Worm (Caenorhabditis elegans) whole organism, L3 larva: ENCODE data around the gene F55C9.15.

ENCODE experiments used
- ZK546.5 ChIP-seq: sonication (generic microtip); optimal IDR thresholded peaks from 2 replicates; lab custom pipeline; 2017; ENCODE audit warnings: missing biosample characterization, missing genetic modification characterization
- aly-2 ChIP-seq: fragments of 150-350 bp; optimal IDR thresholded peaks from 2 replicates; lab custom pipeline; 2014; ENCODE audit warnings: missing biosample characterization, missing genetic modification characterization
- ama-1 ChIP-seq: fragments of 150-350 bp; optimal IDR thresholded peaks from 2 replicates; lab custom pipeline; 2018
- ceh-82 ChIP-seq: fragments of 150-350 bp; optimal IDR thresholded peaks from 2 replicates; lab custom pipeline; 2014; ENCODE audit warnings: missing biosample characterization, missing genetic modification characterization
- elt-2 ChIP-seq: sonication (generic microtip); optimal IDR thresholded peaks from 2 replicates; lab custom pipeline; 2016; ENCODE audit warnings: missing genetic modification reagents, mild to moderate bottlenecking, missing genetic modification characterization, missing compliant biosample characterization
- elt-3 ChIP-seq, 3 experiments: fragments of 150-350 bp in 1 of 3; sonication (generic microtip) in 2 of 3; optimal IDR thresholded peaks; 2 replicates in 2 of 3; 4 replicates in 1 of 3; lab custom pipeline; 2014 to 2017; ENCODE audit warnings: missing biosample characterization in 3 of 3, missing genetic modification characterization in 3 of 3
- hmg-11 ChIP-seq: sonication (generic microtip); optimal IDR thresholded peaks from 2 replicates; lab custom pipeline; 2016; ENCODE audit warnings: missing genetic modification characterization, missing compliant biosample characterization
- jun-1 ChIP-seq: fragments of 150-350 bp; optimal IDR thresholded peaks from 2 replicates; lab custom pipeline; 2014; ENCODE audit warnings: missing biosample characterization, missing genetic modification reagents, missing genetic modification characterization
- lin-39 ChIP-seq: fragments of 150-350 bp; optimal IDR thresholded peaks from 2 replicates; lab custom pipeline; 2018; ENCODE audit warnings: missing biosample characterization, missing genetic modification reagents, missing genetic modification characterization
- nhr-12 ChIP-seq: fragments of 150-350 bp; optimal IDR thresholded peaks from 2 replicates; lab custom pipeline; 2014; ENCODE audit warnings: missing biosample characterization, missing genetic modification characterization
- nhr-25 ChIP-seq: sonication (generic microtip); optimal IDR thresholded peaks from 2 replicates; lab custom pipeline; 2017; ENCODE audit warnings: missing biosample characterization, missing genetic modification characterization
- skn-1 ChIP-seq: fragments of 150-350 bp; optimal IDR thresholded peaks from 2 replicates; lab custom pipeline; 2014; ENCODE audit warnings: missing biosample characterization, missing genetic modification characterization
- tbx-2 ChIP-seq: sonication (generic microtip); optimal IDR thresholded peaks from 2 replicates; lab custom pipeline; 2016; ENCODE audit warnings: mild to moderate bottlenecking, missing genetic modification characterization, missing compliant biosample characterization
- unc-62 ChIP-seq: fragments of 150-350 bp; sonication (generic microtip); optimal IDR thresholded peaks from 4 replicates; lab custom pipeline; 2014; ENCODE audit warnings: missing biosample characterization, missing genetic modification reagents, missing genetic modification characterization

ce11 chrV:19320385-19320784 is 13.6 kb upstream of the F55C9.15 start, which contains the start of gene sdz-6:
- TF ChIP-seq tbx-2 (tag; lab: Kevin White, UChicago): no peak
- TF ChIP-seq hmg-11 (tag; lab: Kevin White, UChicago): no peak
- TF ChIP-seq skn-1 (tag; lab: Kevin White, UChicago): no peak
- TF ChIP-seq elt-3 (tag; optimal IDR thresholded peaks at IDR 0.05; lab: Kevin White, UChicago): no peak
- TF ChIP-seq unc-62: no peak
- TF ChIP-seq ama-1: no peak
- TF ChIP-seq nhr-12 (tag; lab: Kevin White, UChicago): no peak
- peak; percentile 34 for TF ChIP-seq elt-2 (tag; lab: Kevin White, UChicago)
- no peak for TF ChIP-seq ceh-82 (tag; lab: Kevin White, UChicago)
- TF ChIP-seq jun-1 (tag; lab: Kevin White, UChicago): no peak
- no peak for TF ChIP-seq aly-2 (tag; lab: Kevin White, UChicago)
- TF ChIP-seq nhr-25 (tag; lab: Kevin White, UChicago): no peak
- TF ChIP-seq ZK546.5: no peak
- no peak for TF ChIP-seq lin-39 (tag; lab: Kevin White, UChicago)
